Worm (Caenorhabditis elegans) whole organism, L4/young adult: ENCODE measurements around the gene fbxb-87.

Experiments used
- W03F9.2 ChIP-seq: fragments of 150-350 bp; optimal IDR thresholded peaks from 2 replicates; lab custom pipeline; 2014; ENCODE audit warnings: missing biosample characterization, missing genetic modification characterization
- dao-5 ChIP-seq: sonication (generic microtip); optimal IDR thresholded peaks from 2 replicates; lab custom pipeline; 2016; ENCODE audit warnings: missing genotype, missing genetic modification characterization, moderate library complexity, missing compliant biosample characterization
- him-1 ChIP-seq: sonication (generic microtip); optimal IDR thresholded peaks from 2 replicates; lab custom pipeline; 2016; ENCODE audit warnings: missing genotype, missing genetic modification reagents, missing genetic modification characterization, missing compliant biosample characterization

DNA sequence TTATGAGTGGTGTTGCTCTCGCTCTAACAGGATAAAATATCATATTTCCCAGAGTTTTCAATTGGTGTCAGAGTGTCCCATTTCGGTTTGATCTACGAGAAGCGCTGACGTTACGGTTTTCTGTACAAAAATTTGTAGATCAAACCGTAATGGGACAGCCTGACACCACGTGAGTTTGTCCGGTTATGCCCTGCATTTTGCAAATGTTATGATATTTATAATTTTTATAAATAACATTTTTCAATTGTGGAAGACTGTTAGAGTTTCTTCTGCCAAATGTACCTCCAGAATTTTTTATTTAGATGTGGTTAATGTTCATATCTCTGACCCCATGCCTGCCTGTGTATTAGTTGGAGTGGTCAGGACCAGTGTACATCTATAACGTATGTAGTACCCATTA lies at the start of gene fbxb-87:
- no peak for TF ChIP-seq him-1 (tag; lab: Kevin White, UChicago)
- no peak for TF ChIP-seq W03F9.2
- no peak for TF ChIP-seq dao-5 (tag; lab: Kevin White, UChicago)
